Fruit fly (Drosophila melanogaster) whole organism, pupa: ENCODE measurements around the gene DNAlig4.

Source experiments
- CG10348 ChIP-seq: fragments of 200-800 bp; sonication (Bioruptor generic); IDR thresholded peaks from 2 replicates; pipeline ENCODE4 v1.3.6; 2022; ENCODE audit warnings: missing biosample characterization, missing genetic modification characterization
- CG12605 ChIP-seq: fragments of 200-800 bp; sonication (Bioruptor generic); IDR thresholded peaks from 2 replicates; pipeline ENCODE4 v1.3.6; 2022; ENCODE audit warnings: missing biosample characterization, missing genetic modification characterization
- CG13204 ChIP-seq: fragments of 200-800 bp; sonication (Bioruptor generic); optimal IDR thresholded peaks from 2 replicates; lab custom pipeline; 2018; ENCODE audit warnings: missing biosample characterization, mild to moderate bottlenecking, missing genetic modification characterization, moderate library complexity
- CG14655 ChIP-seq: fragments of 200-800 bp; sonication (Bioruptor generic); optimal IDR thresholded peaks from 3 replicates; lab custom pipeline; 2017; ENCODE audit warnings: mild to moderate bottlenecking, missing biosample characterization, missing genetic modification reagents, missing genetic modification characterization
- CG15710 ChIP-seq: fragments of 200-800 bp; sonication (Bioruptor generic); optimal IDR thresholded peaks from 2 replicates; lab custom pipeline; 2018; ENCODE audit warnings: missing biosample characterization, mild to moderate bottlenecking, missing genetic modification characterization, moderate library complexity
- CG17806 ChIP-seq: fragments of 200-800 bp; sonication (Bioruptor generic); optimal IDR thresholded peaks from 2 replicates; lab custom pipeline; 2018; ENCODE audit warnings: missing biosample characterization, mild to moderate bottlenecking, missing genetic modification characterization, moderate library complexity
- CG32121 ChIP-seq: fragments of 200-800 bp; sonication (Bioruptor generic); IDR thresholded peaks from 2 replicates; pipeline ENCODE4 v1.3.6; 2022; ENCODE audit warnings: missing biosample characterization, missing genetic modification characterization
- CG34367 ChIP-seq: fragments of 200-800 bp; sonication (Bioruptor generic); optimal IDR thresholded peaks from 2 replicates; lab custom pipeline; 2018; ENCODE audit warnings: missing biosample characterization, mild to moderate bottlenecking, missing genetic modification characterization
- CG4496 ChIP-seq: fragments of 200-800 bp; sonication (Bioruptor generic); IDR thresholded peaks from 3 replicates; pipeline ENCODE4 v1.3.6; 2022; ENCODE audit warnings: missing biosample characterization, missing genetic modification characterization
- CG8159 ChIP-seq: fragments of 200-800 bp; sonication (Bioruptor generic); optimal IDR thresholded peaks from 3 replicates; lab custom pipeline; 2018; ENCODE audit warnings: missing biosample characterization, mild to moderate bottlenecking, missing genetic modification characterization, moderate library complexity
- CG8301 ChIP-seq: fragments of 200-800 bp; sonication (Bioruptor generic); optimal IDR thresholded peaks from 2 replicates; lab custom pipeline; 2018; ENCODE audit warnings: missing biosample characterization, mild to moderate bottlenecking, missing genetic modification characterization
- CG9948 ChIP-seq: fragments of 200-800 bp; sonication (Bioruptor generic); optimal IDR thresholded peaks from 2 replicates; lab custom pipeline; 2018; ENCODE audit warnings: missing biosample characterization, mild to moderate bottlenecking, missing genetic modification characterization, moderate library complexity
- D1 ChIP-seq: fragments of 200-800 bp; sonication (Bioruptor generic); optimal IDR thresholded peaks from 2 replicates; lab custom pipeline; 2018; ENCODE audit warnings: missing biosample characterization, mild to moderate bottlenecking, missing genetic modification characterization, moderate library complexity
- EcR ChIP-seq: fragments of 200-800 bp; sonication (Bioruptor generic); optimal IDR thresholded peaks from 3 replicates; lab custom pipeline; 2019; ENCODE audit warnings: missing biosample characterization, missing genetic modification characterization, mild to moderate bottlenecking, moderate library complexity, missing genetic modification reagents
- Ets98B ChIP-seq: fragments of 200-800 bp; sonication (Bioruptor generic); IDR thresholded peaks from 2 replicates; pipeline ENCODE4 v1.3.6; 2022; ENCODE audit warnings: missing biosample characterization, missing genetic modification characterization
- Pif1A ChIP-seq: fragments of 200-800 bp; sonication (Bioruptor generic); optimal IDR thresholded peaks from 3 replicates; lab custom pipeline; 2016; ENCODE audit warnings: missing biosample characterization, missing genetic modification characterization
- Pif1B ChIP-seq: fragments of 200-800 bp; sonication (Bioruptor generic); optimal IDR thresholded peaks from 3 replicates; lab custom pipeline; 2016; ENCODE audit warnings: missing biosample characterization, missing genetic modification characterization
- Snoo ChIP-seq: fragments of 200-800 bp; sonication (Bioruptor generic); optimal IDR thresholded peaks from 3 replicates; lab custom pipeline; 2017; ENCODE audit warnings: missing biosample characterization, mild to moderate bottlenecking, missing genetic modification characterization, inconsistent platforms
- fd96Ca ChIP-seq: fragments of 200-800 bp; sonication (Bioruptor generic); IDR thresholded peaks from 3 replicates; pipeline ENCODE4 v1.3.6; 2022; ENCODE audit warnings: missing biosample characterization, missing genetic modification characterization
- gl ChIP-seq: fragments of 200-800 bp; sonication (Bioruptor generic); optimal IDR thresholded peaks from 2 replicates; lab custom pipeline; 2018; ENCODE audit warnings: missing biosample characterization, mild to moderate bottlenecking, missing genetic modification characterization
- rn ChIP-seq: fragments of 200-800 bp; sonication (Bioruptor generic); IDR thresholded peaks from 2 replicates; pipeline ENCODE4 v1.3.6; 2022; ENCODE audit warnings: missing biosample characterization, missing genetic modification characterization

DNAlig4 gene

DNA sequence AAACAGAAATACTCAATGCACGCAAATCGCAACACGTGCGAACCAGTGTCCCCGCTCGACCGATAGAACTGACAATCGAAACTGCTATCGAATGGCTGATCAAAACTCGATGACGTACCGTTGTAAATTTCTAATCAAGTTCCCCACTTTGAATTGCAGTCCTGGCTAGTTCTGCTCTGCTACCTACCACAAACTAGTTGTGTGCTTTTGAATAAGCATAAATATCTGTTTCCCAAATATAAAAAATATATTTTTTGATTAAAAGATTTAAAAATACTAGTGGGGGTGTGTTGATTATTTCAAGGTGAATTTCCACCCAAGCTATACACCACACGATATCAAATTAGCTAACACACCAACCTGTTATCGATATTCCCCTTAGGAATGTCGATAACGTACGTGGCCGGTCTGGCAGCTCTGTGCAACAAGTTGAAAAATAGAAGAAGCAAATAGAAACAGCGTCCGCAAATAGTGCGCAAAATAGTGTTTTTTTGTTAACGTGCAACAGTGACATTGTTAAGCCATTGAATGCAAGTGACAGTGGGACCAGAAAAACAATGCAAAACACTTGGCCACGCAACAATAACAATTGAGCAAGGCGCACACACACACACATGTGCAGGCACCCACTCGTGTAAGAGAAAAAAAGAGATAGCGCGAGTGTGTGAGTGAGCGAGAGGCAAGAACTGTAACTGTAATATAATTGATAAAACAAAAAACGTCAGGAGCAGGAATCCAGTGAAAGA lies 43.1 kb downstream of the DNAlig4 start, which contains the start of the genes CG2691 and NFAT:
Gene CG2691 (minus strand): TSS at position 75 of the 746 bp plus-strand sequence.
Gene NFAT (plus strand): TSS at position 412 of the 746 bp plus-strand sequence.
- TF ChIP-seq CG9948 (tag; lab: Kevin White, UChicago) = no peak
- no peak for TF ChIP-seq CG14655
- TF ChIP-seq gl = peak; percentile 34
- TF ChIP-seq rn (GFP tag; lab: Robert Waterston, UW) = no peak
- peak; percentile 25 for TF ChIP-seq CG15710 (tag; lab: Kevin White, UChicago)
- TF ChIP-seq CG12605 = 0 out of 2 replicates have a peak, but pooled peaks have one; percentile 42
- peak; percentile 2 for TF ChIP-seq Pif1B (GFP tag; lab: Kevin White, UChicago)
- TF ChIP-seq fd96Ca = no peak; the same call in 2 of the 3 replicates
- TF ChIP-seq CG13204 (GFP tag; lab: Kevin White, UChicago) = no peak
- TF ChIP-seq CG17806 (tag; lab: Kevin White, UChicago) = no peak
- TF ChIP-seq D1 (tag; lab: Kevin White, UChicago) = no peak
- no peak for TF ChIP-seq Snoo (tag; lab: Kevin White, UChicago)
- no peak for TF ChIP-seq Pif1A (GFP tag; lab: Kevin White, UChicago)
- 0 out of 2 replicates have a peak, but pooled peaks have one; percentile 8 for TF ChIP-seq CG32121 (GFP tag; lab: Robert Waterston, UW)
- peak; percentile 25 for TF ChIP-seq EcR (GFP tag; lab: Kevin White, UChicago)
- TF ChIP-seq CG10348 (GFP tag; lab: Robert Waterston, UW) = no peak
- no peak for TF ChIP-seq CG8301
- TF ChIP-seq CG34367 (tag; lab: Kevin White, UChicago) = no peak
- no peak for TF ChIP-seq CG4496 (GFP tag; lab: Robert Waterston, UW)
- TF ChIP-seq CG8159 (tag; lab: Kevin White, UChicago) = peak; percentile 18
- TF ChIP-seq Ets98B (GFP tag; lab: Robert Waterston, UW) = no peak

DNA sequence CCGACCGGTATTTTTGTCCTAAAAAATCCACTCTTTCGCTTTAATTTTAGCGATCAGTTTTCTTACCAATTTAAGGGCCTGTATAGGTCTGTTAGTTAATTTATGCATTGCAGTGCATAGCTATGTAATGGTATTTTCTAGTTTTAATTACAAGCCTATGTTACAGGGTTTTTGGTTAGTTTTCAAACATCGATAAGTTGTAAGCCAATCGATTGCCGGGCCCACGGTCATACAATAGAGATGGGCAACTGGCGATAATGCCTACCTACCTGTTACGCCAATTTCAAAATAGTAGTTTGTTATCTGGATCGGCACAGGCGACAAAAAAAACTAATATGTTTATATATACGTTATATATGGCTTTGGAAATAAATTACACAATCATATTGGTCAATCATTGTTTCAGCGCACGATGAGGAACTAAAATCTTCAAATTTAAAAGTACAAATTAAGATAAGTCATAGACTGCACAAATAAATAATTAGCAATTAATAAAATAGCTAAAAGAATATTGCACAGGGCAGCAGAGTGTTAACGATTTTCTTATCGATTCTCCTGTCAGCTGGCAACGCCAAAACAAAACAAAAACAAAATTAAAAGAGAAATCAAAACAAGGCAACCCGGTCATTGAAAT lies 51.1 kb downstream of the DNAlig4 start, which contains the start of the genes tth and Tango2:
Gene tth (minus strand): TSS at position 170 of the 634 bp plus-strand sequence.
Gene Tango2 (plus strand): TSS at position 573 of the 634 bp plus-strand sequence.
- TF ChIP-seq Pif1B (GFP tag; lab: Kevin White, UChicago) (peak; percentile 85), CG8301 (peak; percentile 66), Ets98B (GFP tag; lab: Robert Waterston, UW) (peak; percentile 88), D1 (tag; lab: Kevin White, UChicago) (no peak), CG34367 (tag; lab: Kevin White, UChicago) (peak; percentile 76), CG32121 (GFP tag; lab: Robert Waterston, UW) (peak; percentile 90), CG12605 (peak; percentile 76), CG8159 (tag; lab: Kevin White, UChicago) (peak; percentile 67), CG4496 (GFP tag; lab: Robert Waterston, UW) (peak; percentile 87), rn (GFP tag; lab: Robert Waterston, UW) (0 out of 2 replicates have a peak, but pooled peaks have one; percentile 35), CG9948 (tag; lab: Kevin White, UChicago) (peak; percentile 71), fd96Ca (peak; percentile 63; the same call in 2 of the 3 replicates), CG13204 (GFP tag; lab: Kevin White, UChicago) (no peak), CG10348 (GFP tag; lab: Robert Waterston, UW) (0 out of 2 replicates have a peak, but pooled peaks have one; percentile 16), Pif1A (GFP tag; lab: Kevin White, UChicago) (no peak), Snoo (tag; lab: Kevin White, UChicago) (peak; percentile 88), CG15710 (tag; lab: Kevin White, UChicago) (peak; percentile 81), CG14655 (no peak), gl (peak; percentile 31), CG17806 (tag; lab: Kevin White, UChicago) (peak; percentile 68), EcR (GFP tag; lab: Kevin White, UChicago) (no peak)

DNA sequence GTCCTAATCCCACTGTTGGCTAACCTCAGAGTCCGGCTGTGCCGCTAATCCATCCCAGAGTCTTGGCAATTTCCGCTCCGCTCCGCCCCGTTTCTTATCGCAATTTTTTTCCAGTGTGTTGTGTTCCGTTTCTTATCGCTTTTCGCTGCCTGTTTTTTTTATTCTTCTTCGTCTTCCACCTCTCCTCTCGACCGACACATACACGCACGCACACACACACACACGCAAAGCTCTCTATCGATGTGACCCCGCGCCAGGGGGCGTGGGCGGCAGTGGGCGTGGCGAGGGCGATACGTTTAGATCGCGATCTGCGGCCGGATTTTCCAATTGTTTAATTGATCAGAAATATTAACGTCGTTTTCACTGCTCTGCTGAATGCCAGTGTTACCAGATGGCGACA lies 51.6 kb downstream of the DNAlig4 start:
- TF ChIP-seq gl (peak; percentile 38), CG12605 (peak; percentile 21; the same call in 1 of the 2 replicates), CG8159 (tag; lab: Kevin White, UChicago) (no peak), rn (GFP tag; lab: Robert Waterston, UW) (no peak), CG9948 (tag; lab: Kevin White, UChicago) (no peak), Pif1B (GFP tag; lab: Kevin White, UChicago) (no peak), fd96Ca (no peak), CG10348 (GFP tag; lab: Robert Waterston, UW) (no peak), CG8301 (no peak), EcR (GFP tag; lab: Kevin White, UChicago) (no peak), CG4496 (GFP tag; lab: Robert Waterston, UW) (no peak; the same call in 2 of the 3 replicates), D1 (tag; lab: Kevin White, UChicago) (no peak), CG15710 (tag; lab: Kevin White, UChicago) (no peak), Pif1A (GFP tag; lab: Kevin White, UChicago) (no peak), CG13204 (GFP tag; lab: Kevin White, UChicago) (no peak), CG32121 (GFP tag; lab: Robert Waterston, UW) (peak; percentile 11; the same call in 1 of the 2 replicates), Ets98B (GFP tag; lab: Robert Waterston, UW) (peak; percentile 23; the same call in 1 of the 2 replicates), CG34367 (tag; lab: Kevin White, UChicago) (no peak), Snoo (tag; lab: Kevin White, UChicago) (no peak), CG14655 (no peak), CG17806 (tag; lab: Kevin White, UChicago) (no peak)
